Worm (Caenorhabditis elegans): ENCODE measurements around the gene fbxa-32.

- TF ChIP-seq F13C5.2 (tag; optimal IDR thresholded peaks at IDR 0.05) = no peak
- no peak for TF ChIP-seq ama-1 (optimal IDR thresholded peaks at IDR 0.05)
- TF ChIP-seq hmbx-1 (tag; optimal IDR thresholded peaks at IDR 0.05) = no peak
- no peak for TF ChIP-seq ceh-13 (GFP tag; optimal IDR thresholded peaks at IDR 0.05)
- no peak for TF ChIP-seq hmg-4 (GFP tag; optimal IDR thresholded peaks at IDR 0.05)
- TF ChIP-seq flt-1 (GFP tag; IDR thresholded peaks at IDR 0.05) = no peak
- TF ChIP-seq sea-1 (GFP tag; conservative IDR thresholded peaks at IDR 0.05) = no peak
- TF ChIP-seq ets-7 (tag; optimal IDR thresholded peaks at IDR 0.05) = no peak
- TF ChIP-seq hnd-1 (tag; optimal IDR thresholded peaks at IDR 0.05) = no peak
- TF ChIP-seq B0310.2 (tag; optimal IDR thresholded peaks at IDR 0.05) = no peak
Observed at ce11 chrIII:1311367-1311766, 42.3 kb upstream of the fbxa-32 start.
